Worm (Caenorhabditis elegans) whole organism, L3 larva: ENCODE measurements around the gene nhr-86.

Experiments used
- R02D3.7 ChIP-seq: fragments of 150-350 bp; optimal IDR thresholded peaks from 2 replicates; lab custom pipeline; 2014; ENCODE audit warnings: missing biosample characterization, missing genetic modification characterization
- ZK546.5 ChIP-seq: sonication (generic microtip); optimal IDR thresholded peaks from 2 replicates; lab custom pipeline; 2017; ENCODE audit warnings: missing biosample characterization, missing genetic modification characterization
- aly-2 ChIP-seq: fragments of 150-350 bp; optimal IDR thresholded peaks from 2 replicates; lab custom pipeline; 2014; ENCODE audit warnings: missing biosample characterization, missing genetic modification characterization
- ama-1 ChIP-seq: fragments of 150-350 bp; optimal IDR thresholded peaks from 2 replicates; lab custom pipeline; 2018
- ceh-16 ChIP-seq: sonication (generic microtip); optimal IDR thresholded peaks from 2 replicates; lab custom pipeline; 2017; ENCODE audit warnings: missing biosample characterization, missing genetic modification characterization
- ceh-9 ChIP-seq: sonication (generic microtip); optimal IDR thresholded peaks from 2 replicates; lab custom pipeline; 2018; ENCODE audit warnings: missing biosample characterization, missing genetic modification characterization
- egl-27 ChIP-seq: sonication (generic microtip); optimal IDR thresholded peaks from 4 replicates; lab custom pipeline; 2017; ENCODE audit warnings: missing biosample characterization, missing genetic modification reagents, missing genetic modification characterization
- egl-5 ChIP-seq: fragments of 150-350 bp; optimal IDR thresholded peaks from 2 replicates; lab custom pipeline; 2017; ENCODE audit warnings: missing biosample characterization, missing genetic modification reagents, missing genetic modification characterization, inconsistent platforms
- elt-1 ChIP-seq: fragments of 150-350 bp; optimal IDR thresholded peaks from 2 replicates; lab custom pipeline; 2014; ENCODE audit warnings: missing biosample characterization, missing genetic modification characterization
- elt-2 ChIP-seq: sonication (generic microtip); optimal IDR thresholded peaks from 2 replicates; lab custom pipeline; 2016; ENCODE audit warnings: missing genetic modification reagents, mild to moderate bottlenecking, missing genetic modification characterization, missing compliant biosample characterization
- elt-3 ChIP-seq, 3 experiments: fragments of 150-350 bp in 1 of 3; sonication (generic microtip) in 2 of 3; optimal IDR thresholded peaks; 2 replicates in 2 of 3; 4 replicates in 1 of 3; lab custom pipeline; 2014 to 2017; ENCODE audit warnings: missing biosample characterization in 3 of 3, missing genetic modification characterization in 3 of 3
- fkh-10 ChIP-seq: sonication (generic microtip); optimal IDR thresholded peaks from 2 replicates; lab custom pipeline; 2017; ENCODE audit warnings: missing biosample characterization, missing genetic modification reagents, missing genetic modification characterization
- hmg-11 ChIP-seq: sonication (generic microtip); optimal IDR thresholded peaks from 2 replicates; lab custom pipeline; 2016; ENCODE audit warnings: missing genetic modification characterization, missing compliant biosample characterization
- lin-15B ChIP-seq: fragments of 150-350 bp; optimal IDR thresholded peaks from 2 replicates; lab custom pipeline; 2014; ENCODE audit warnings: missing biosample characterization, missing genetic modification characterization
- lin-39 ChIP-seq: fragments of 150-350 bp; optimal IDR thresholded peaks from 2 replicates; lab custom pipeline; 2018; ENCODE audit warnings: missing biosample characterization, missing genetic modification reagents, missing genetic modification characterization
- mml-1 ChIP-seq: fragments of 150-350 bp; sonication (generic microtip); optimal IDR thresholded peaks from 3 replicates; lab custom pipeline; 2014; ENCODE audit warnings: missing biosample characterization, missing genetic modification characterization
- nfya-1 ChIP-seq: sonication (generic microtip); optimal IDR thresholded peaks from 2 replicates; lab custom pipeline; 2017; ENCODE audit warnings: missing genetic modification characterization, mild to moderate bottlenecking, missing compliant biosample characterization, antibody characterized with exemption, moderate library complexity; ENCODE audit not compliant: insufficient read depth
- nhr-11 ChIP-seq: fragments of 150-350 bp; optimal IDR thresholded peaks from 2 replicates; lab custom pipeline; 2014; ENCODE audit warnings: missing biosample characterization, missing genetic modification characterization
- nhr-12 ChIP-seq: fragments of 150-350 bp; optimal IDR thresholded peaks from 2 replicates; lab custom pipeline; 2014; ENCODE audit warnings: missing biosample characterization, missing genetic modification characterization
- nhr-23 ChIP-seq: fragments of 150-350 bp; optimal IDR thresholded peaks from 2 replicates; lab custom pipeline; 2014; ENCODE audit warnings: missing biosample characterization, missing genetic modification reagents, missing genetic modification characterization
- nhr-237 ChIP-seq: fragments of 150-350 bp; optimal IDR thresholded peaks from 2 replicates; lab custom pipeline; 2014; ENCODE audit warnings: missing biosample characterization, missing genetic modification characterization
- nhr-25 ChIP-seq: sonication (generic microtip); optimal IDR thresholded peaks from 2 replicates; lab custom pipeline; 2017; ENCODE audit warnings: missing biosample characterization, missing genetic modification characterization
- nhr-28 ChIP-seq: fragments of 150-350 bp; optimal IDR thresholded peaks from 2 replicates; lab custom pipeline; 2014; ENCODE audit warnings: missing biosample characterization, missing genetic modification characterization
- nhr-43 ChIP-seq: sonication (generic microtip); optimal IDR thresholded peaks from 2 replicates; lab custom pipeline; 2016; ENCODE audit warnings: mild to moderate bottlenecking, missing genetic modification characterization, missing compliant biosample characterization; ENCODE audit not compliant: poor library complexity, severe bottlenecking
- nhr-67 ChIP-seq: fragments of 150-350 bp; optimal IDR thresholded peaks from 2 replicates; lab custom pipeline; 2014; ENCODE audit warnings: missing biosample characterization, missing genetic modification characterization
- pha-4 ChIP-seq: fragments of 150-350 bp; optimal IDR thresholded peaks from 2 replicates; lab custom pipeline; 2014; ENCODE audit warnings: missing biosample characterization, missing genetic modification reagents, missing genetic modification characterization
- pqm-1 ChIP-seq: fragments of 150-350 bp; optimal IDR thresholded peaks from 2 replicates; lab custom pipeline; 2017; ENCODE audit warnings: missing biosample characterization, missing genetic modification characterization, inconsistent platforms
- sea-2 ChIP-seq: fragments of 150-350 bp; sonication (generic microtip); optimal IDR thresholded peaks from 4 replicates; lab custom pipeline; 2014; ENCODE audit warnings: missing biosample characterization, missing genetic modification reagents, missing genetic modification characterization
- skn-1 ChIP-seq: fragments of 150-350 bp; optimal IDR thresholded peaks from 2 replicates; lab custom pipeline; 2014; ENCODE audit warnings: missing biosample characterization, missing genetic modification characterization
- snpc-4 ChIP-seq: fragments of 150-350 bp; optimal IDR thresholded peaks from 2 replicates; lab custom pipeline; 2014; ENCODE audit warnings: missing biosample characterization, missing genetic modification characterization
- unc-62 ChIP-seq: fragments of 150-350 bp; sonication (generic microtip); optimal IDR thresholded peaks from 4 replicates; lab custom pipeline; 2014; ENCODE audit warnings: missing biosample characterization, missing genetic modification reagents, missing genetic modification characterization
- zag-1 ChIP-seq: fragments of 150-350 bp; optimal IDR thresholded peaks from 2 replicates; lab custom pipeline; 2014; ENCODE audit warnings: missing biosample characterization, missing genetic modification characterization
- ztf-11 ChIP-seq: fragments of 150-350 bp; optimal IDR thresholded peaks from 2 replicates; lab custom pipeline; 2014; ENCODE audit warnings: missing biosample characterization, missing genetic modification characterization

Gene nhr-86

ce11 chrV:2066780-2067179 lies at the start of gene nhr-86:
Gene nhr-86 (minus strand): TSS chrV:2066850.
- TF ChIP-seq mml-1 (tag; lab: Kevin White, UChicago) (no peak), elt-2 (tag; lab: Kevin White, UChicago) (peak; percentile 59), hmg-11 (tag; lab: Kevin White, UChicago) (peak; percentile 34), nhr-12 (tag; lab: Kevin White, UChicago) (no peak), nhr-67 (tag; lab: Kevin White, UChicago) (no peak), egl-5 (no peak), nfya-1 (peak; percentile 18), nhr-43 (tag; lab: Kevin White, UChicago) (no peak), nhr-25 (tag; lab: Kevin White, UChicago) (no peak)

ce11 chrV:2110368-2110767 lies 43.7 kb upstream of the nhr-86 start, which contains the start of gene F22F7.3:
Gene F22F7.3 (plus strand): TSS chrV:2110668.
- TF ChIP-seq ceh-16 (no peak), sea-2 (GFP tag; lab: Kevin White, UChicago) (no peak)
- TF ChIP-seq, all 47 proteins: peak for 0

ce11 chrV:2109295-2109694 lies 42.6 kb upstream of the nhr-86 start, which contains the start of gene ckb-4:
Gene ckb-4 (minus strand): TSS chrV:2109434.
- TF ChIP-seq nhr-25 (tag; lab: Kevin White, UChicago) (peak; percentile 11), elt-2 (tag; lab: Kevin White, UChicago) (peak; percentile 36), lin-39 (tag; lab: Kevin White, UChicago) (peak; percentile 15), hmg-11 (tag; lab: Kevin White, UChicago) (peak; percentile 58), pqm-1 (tag; lab: Kevin White, UChicago) (no peak), snpc-4 (tag; lab: Kevin White, UChicago) (peak; percentile 72), pha-4 (peak; percentile 86), lin-15B (tag; lab: Kevin White, UChicago) (peak; percentile 60), nhr-23 (tag; lab: Kevin White, UChicago) (peak; percentile 39), nhr-237 (tag; lab: Kevin White, UChicago) (no peak)

- no peak for TF ChIP-seq hmg-11 (tag; lab: Kevin White, UChicago)
- TF ChIP-seq nhr-28 (tag; lab: Kevin White, UChicago): no peak
- no peak for TF ChIP-seq ZK546.5
Observed at ce11 chrV:2105976-2106375, 39.3 kb upstream of the nhr-86 start, which contains the start of gene F22F7.4. Gene F22F7.4 (minus strand): TSS chrV:2106076.

ce11 chrV:2103118-2103517 lies 36.5 kb upstream of the nhr-86 start, which contains the start of gene F36F12.1:
Gene F36F12.1 (minus strand): TSS chrV:2103218.
- TF ChIP-seq nhr-25 (tag; lab: Kevin White, UChicago) (no peak), aly-2 (no peak), nhr-28 (tag; lab: Kevin White, UChicago) (no peak), ceh-9 (no peak), R02D3.7 (tag; lab: Kevin White, UChicago) (no peak), egl-27 (tag; lab: Kevin White, UChicago) (no peak), snpc-4 (tag; lab: Kevin White, UChicago) (no peak), egl-5 (no peak), ztf-11 (tag; lab: Kevin White, UChicago) (no peak), lin-15B (tag; lab: Kevin White, UChicago) (no peak), hmg-11 (tag; lab: Kevin White, UChicago) (no peak), nhr-43 (tag; lab: Kevin White, UChicago) (no peak), elt-1 (no peak)

ce11 chrV:2099040-2099439 lies 32.4 kb upstream of the nhr-86 start, which contains the start of gene F36F12.7:
Gene F36F12.7 (plus strand): TSS chrV:2099340.
- TF ChIP-seq nhr-43 (tag; lab: Kevin White, UChicago): no peak
- TF ChIP-seq nhr-28 (tag; lab: Kevin White, UChicago): no peak
- TF ChIP-seq, all 47 proteins: peak for 0

ce11 chrV:2097653-2098052 lies 31.0 kb upstream of the nhr-86 start, which contains the start of gene clec-208:
Gene clec-208 (plus strand): TSS chrV:2097953.
- no peak for TF ChIP-seq ZK546.5
- TF ChIP-seq elt-1: no peak
- TF ChIP-seq unc-62: no peak
- TF ChIP-seq fkh-10 (GFP tag; lab: Kevin White, UChicago): no peak
- no peak for TF ChIP-seq zag-1 (tag; lab: Kevin White, UChicago)
- TF ChIP-seq elt-3 (tag; optimal IDR thresholded peaks at IDR 0.05; lab: Kevin White, UChicago): no peak
- no peak for TF ChIP-seq nhr-11
- TF ChIP-seq ama-1 (lab: Kevin White, UChicago): no peak
- TF ChIP-seq pqm-1 (tag; lab: Kevin White, UChicago): no peak
- TF ChIP-seq sea-2 (GFP tag; lab: Kevin White, UChicago): no peak
- TF ChIP-seq skn-1 (tag; lab: Kevin White, UChicago): no peak
- TF ChIP-seq egl-5: no peak
- no peak for TF ChIP-seq ceh-16
- no peak for TF ChIP-seq nhr-12 (tag; lab: Kevin White, UChicago)
